Fruit fly (Drosophila melanogaster): ENCODE data around the gene CG5282.

Gene CG5282

DNA sequence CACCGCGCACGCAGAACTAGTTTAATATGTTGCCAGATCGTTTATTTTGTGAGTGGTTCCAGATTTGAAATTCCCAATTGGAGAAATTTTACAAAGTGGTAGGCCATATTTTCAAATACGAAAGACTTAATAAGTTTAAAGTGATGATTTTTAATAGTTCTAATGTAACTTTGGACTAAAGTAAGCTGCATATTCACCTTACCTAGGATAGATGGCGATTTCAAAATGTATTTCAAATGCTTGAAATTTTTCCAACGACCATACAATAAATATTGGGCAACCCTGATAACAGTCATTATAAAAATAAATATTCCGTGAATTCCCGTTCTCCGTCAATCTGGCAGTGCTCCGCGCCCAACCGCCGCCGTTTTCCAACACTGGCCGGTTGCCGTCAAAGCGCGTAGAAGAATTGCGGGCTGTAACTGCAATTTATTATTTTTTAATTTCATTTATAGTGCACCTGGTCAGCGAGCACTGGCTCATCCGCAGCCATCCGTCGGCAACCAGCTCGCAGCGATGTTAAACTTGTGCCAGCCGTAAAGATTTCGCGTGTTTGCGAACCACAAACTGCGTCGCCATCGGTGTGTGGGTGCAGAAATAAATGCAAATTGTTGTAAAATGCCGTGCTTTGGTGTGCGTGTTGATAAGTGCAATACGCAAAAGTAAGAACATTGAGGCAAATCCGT lies 49.9 kb downstream of the CG5282 start, which contains the start of the genes Ide and RhoBTB (continued):
- TF ChIP-seq CG4360 (GFP tag; IDR thresholded peaks at IDR 0.05) = no peak
- TF ChIP-seq Vsx1 (GFP tag; optimal IDR thresholded peaks at IDR 0.05) = no peak
- 0 out of 2 replicates have a peak, but pooled peaks have one; percentile 41 for TF ChIP-seq ara (GFP tag; IDR thresholded peaks at IDR 0.05)
- TF ChIP-seq CG13424 (tag; optimal IDR thresholded peaks at IDR 0.05) = peak; percentile 87
- TF ChIP-seq tll (GFP tag; optimal IDR thresholded peaks at IDR 0.05) = peak in 1 of 2 experiments; percentile 16
- peak; percentile 64; the same call in 1 of the 3 replicates for TF ChIP-seq CG2889 (GFP tag; IDR thresholded peaks at IDR 0.05)
- no peak for TF ChIP-seq CG6254 (GFP tag; optimal IDR thresholded peaks at IDR 0.05)
- peak; percentile 83 for TF ChIP-seq CG15269 (tag; optimal IDR thresholded peaks at IDR 0.05)
- peak; percentile 52 for TF ChIP-seq en (GFP tag; optimal IDR thresholded peaks at IDR 0.05)
- TF ChIP-seq CG4730 (GFP tag; IDR thresholded peaks at IDR 0.05) = 0 out of 2 replicates have a peak, but pooled peaks have one; percentile 2
- no peak for TF ChIP-seq abd-A (tag; optimal IDR thresholded peaks at IDR 0.05)
- no peak for TF ChIP-seq CG5953 (GFP tag; IDR thresholded peaks at IDR 0.05)
- peak; percentile 81 for TF ChIP-seq CG10654 (GFP tag; optimal IDR thresholded peaks at IDR 0.05)
- peak; percentile 93 for TF ChIP-seq CG30403 (GFP tag; optimal IDR thresholded peaks at IDR 0.05)
- peak; percentile 96 for TF ChIP-seq CoRest (tag; optimal IDR thresholded peaks at IDR 0.05)
- peak; percentile 32; the same call in 1 of the 2 replicates for TF ChIP-seq rib (GFP tag; IDR thresholded peaks at IDR 0.05)
- TF ChIP-seq cato (GFP tag; optimal IDR thresholded peaks at IDR 0.05; ENCODE audit: borderline replicate concordance) = peak; percentile 77
- TF ChIP-seq NK7.1 (GFP tag; optimal IDR thresholded peaks at IDR 0.05) = peak; percentile 50
- no peak for TF ChIP-seq hb (GFP tag; IDR thresholded peaks at IDR 0.05; ENCODE audit: partially characterized antibody)
- 0 out of 2 replicates have a peak, but pooled peaks have one; percentile 38 for TF ChIP-seq CG17328 (GFP tag; IDR thresholded peaks at IDR 0.05)
- TF ChIP-seq TFAM (GFP tag; optimal IDR thresholded peaks at IDR 0.05) = no peak
- TF ChIP-seq emc (GFP tag; optimal IDR thresholded peaks at IDR 0.05) = peak; percentile 49
- TF ChIP-seq Lpt (GFP tag; optimal IDR thresholded peaks at IDR 0.05) = no peak
- no peak for TF ChIP-seq cad (GFP tag; optimal IDR thresholded peaks at IDR 0.05)
- no peak for TF ChIP-seq aop (GFP tag; IDR thresholded peaks at IDR 0.05)
- no peak for TF ChIP-seq corto (GFP tag; optimal IDR thresholded peaks at IDR 0.05)
- peak; percentile 22 for TF ChIP-seq CG9797 (GFP tag; optimal IDR thresholded peaks at IDR 0.05)
- peak; percentile 93 for TF ChIP-seq CG3847 (GFP tag; IDR thresholded peaks at IDR 0.05)
- TF ChIP-seq CG12236 (GFP tag; optimal IDR thresholded peaks at IDR 0.05) = peak; percentile 67
- peak; percentile 70 for TF ChIP-seq CG4820 (GFP tag; optimal IDR thresholded peaks at IDR 0.05)
- TF ChIP-seq CG3726 (GFP tag; IDR thresholded peaks at IDR 0.05) = no peak
- peak; percentile 80 for TF ChIP-seq sd (tag; optimal IDR thresholded peaks at IDR 0.05)
- peak; percentile 72 for TF ChIP-seq CG15696 (tag; optimal IDR thresholded peaks at IDR 0.05)
- TF ChIP-seq lbe (GFP tag; optimal IDR thresholded peaks at IDR 0.05) = peak; percentile 37
- peak; percentile 23 for TF ChIP-seq org-1 (GFP tag; optimal IDR thresholded peaks at IDR 0.05)
- no peak for TF ChIP-seq Asciz (GFP tag; optimal IDR thresholded peaks at IDR 0.05)
- peak; percentile 48 for TF ChIP-seq Nf-YB (GFP tag; optimal IDR thresholded peaks at IDR 0.05)
- TF ChIP-seq CG12299 (tag; optimal IDR thresholded peaks at IDR 0.05) = peak; percentile 27
- TF ChIP-seq inv (GFP tag; IDR thresholded peaks at IDR 0.05; ENCODE audit: partially characterized antibody) = no peak
- TF ChIP-seq CG14860 (GFP tag; IDR thresholded peaks at IDR 0.05; ENCODE audit: partially characterized antibody) = no peak
- TF ChIP-seq stc (GFP tag; IDR thresholded peaks at IDR 0.05) = peak; percentile 23; the same call in 1 of the 2 replicates
- no peak for TF ChIP-seq Sry-β (GFP tag; optimal IDR thresholded peaks at IDR 0.05)
- TF ChIP-seq sima (GFP tag; optimal IDR thresholded peaks at IDR 0.05) = no peak
- TF ChIP-seq CG10366 (GFP tag; IDR thresholded peaks at IDR 0.05) = 0 out of 2 replicates have a peak, but pooled peaks have one; percentile 62
- no peak for TF ChIP-seq Opbp (GFP tag; IDR thresholded peaks at IDR 0.05; ENCODE audit: partially characterized antibody)
- peak; percentile 78 for TF ChIP-seq Aef1 (GFP tag; IDR thresholded peaks at IDR 0.05)
- TF ChIP-seq CG4328 (GFP tag; optimal IDR thresholded peaks at IDR 0.05) = peak; percentile 76
- peak; percentile 84 for TF ChIP-seq gro (GFP tag; optimal IDR thresholded peaks at IDR 0.05)
- TF ChIP-seq nerfin-2 (GFP tag; IDR thresholded peaks at IDR 0.05; ENCODE audit: partially characterized antibody) = no peak

All from whole organism, embryonic.